Fruit fly (Drosophila melanogaster): ENCODE results near the gene Meltrin.

Gene Meltrin

DNA sequence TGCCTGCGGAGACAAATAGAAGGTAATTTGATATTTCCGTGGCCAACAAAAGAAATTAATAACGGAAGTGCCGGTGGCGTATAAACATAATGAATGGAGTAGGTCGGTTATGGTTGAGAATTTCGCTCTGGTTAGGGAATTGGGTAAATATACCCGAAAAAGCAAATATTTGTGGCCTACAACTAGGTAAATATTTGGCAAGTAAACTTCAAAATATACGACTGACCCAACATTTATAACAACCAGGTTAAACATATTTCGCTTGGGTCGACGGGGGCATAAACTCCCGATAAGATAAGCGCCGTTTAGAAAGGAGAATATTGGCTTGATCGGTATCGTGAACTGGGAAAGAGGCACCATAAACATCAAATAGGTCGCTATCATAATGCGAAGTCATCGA lies 26.3 kb downstream of the Meltrin start (continued):
- TF ChIP-seq stc (GFP tag; IDR thresholded peaks at IDR 0.05) (no peak), Aef1 (GFP tag; IDR thresholded peaks at IDR 0.05) (no peak), Tbp (GFP tag; optimal IDR thresholded peaks at IDR 0.05) (no peak), exex (tag; optimal IDR thresholded peaks at IDR 0.05) (no peak), gfzf (GFP tag; optimal IDR thresholded peaks at IDR 0.05) (no peak), hkb (optimal IDR thresholded peaks at IDR 0.05) (no peak), hkb (GFP tag; IDR thresholded peaks at IDR 0.05) (no peak), fd102C (GFP tag; optimal IDR thresholded peaks at IDR 0.05) (peak; percentile 94), CG18476 (GFP tag; optimal IDR thresholded peaks at IDR 0.05) (no peak), Ssrp (tag; optimal IDR thresholded peaks at IDR 0.05) (no peak), pzg (GFP tag; optimal IDR thresholded peaks at IDR 0.05) (no peak), zfh1 (GFP tag; IDR thresholded peaks at IDR 0.05) (peak; percentile 34; the same call in 1 of the 3 replicates), C15 (GFP tag; IDR thresholded peaks at IDR 0.05) (no peak), CG12299 (tag; optimal IDR thresholded peaks at IDR 0.05) (peak; percentile 5), ftz-f1 (GFP tag; optimal IDR thresholded peaks at IDR 0.05) (no peak), otp (GFP tag; IDR thresholded peaks at IDR 0.05) (peak; percentile 32; the same call in 1 of the 3 replicates), bigmax (GFP tag; optimal IDR thresholded peaks at IDR 0.05) (peak; percentile 10), nom (GFP tag; optimal IDR thresholded peaks at IDR 0.05) (no peak), Hsf (GFP tag; optimal IDR thresholded peaks at IDR 0.05) (no peak), dmrt11E (tag; optimal IDR thresholded peaks at IDR 0.05) (peak; percentile 88), CG4424 (GFP tag; optimal IDR thresholded peaks at IDR 0.05) (peak; percentile 23), Sry-δ (GFP tag; optimal IDR thresholded peaks at IDR 0.05) (no peak), Ada2b (GFP tag; IDR thresholded peaks at IDR 0.05) (no peak), Bdp1 (GFP tag; optimal IDR thresholded peaks at IDR 0.05) (no peak), CG10209 (GFP tag; optimal IDR thresholded peaks at IDR 0.05) (peak; percentile 59), Abd-B (GFP tag; optimal IDR thresholded peaks at IDR 0.05) (no peak), lmd (GFP tag; IDR thresholded peaks at IDR 0.05) (no peak), Ptx1 (GFP tag; IDR thresholded peaks at IDR 0.05) (no peak), CG18599 (GFP tag; optimal IDR thresholded peaks at IDR 0.05) (no peak), ap (GFP tag; IDR thresholded peaks at IDR 0.05) (no peak), sim (GFP tag; IDR thresholded peaks at IDR 0.05) (no peak), CG5180 (GFP tag; optimal IDR thresholded peaks at IDR 0.05) (no peak), chn (GFP tag; optimal IDR thresholded peaks at IDR 0.05) (no peak), trem (tag; optimal IDR thresholded peaks at IDR 0.05) (peak; percentile 68), Adf1 (GFP tag; IDR thresholded peaks at IDR 0.05) (no peak), BEAF-32 (GFP tag; optimal IDR thresholded peaks at IDR 0.05) (no peak), CG11504 (tag; optimal IDR thresholded peaks at IDR 0.05) (no peak), CG16813 (GFP tag; IDR thresholded peaks at IDR 0.05; ENCODE audit: partially characterized antibody) (no peak), crp (GFP tag; optimal IDR thresholded peaks at IDR 0.05) (no peak), ac (GFP tag; optimal IDR thresholded peaks at IDR 0.05) (peak; percentile 94), her (GFP tag; optimal IDR thresholded peaks at IDR 0.05) (no peak), Nf-YA (GFP tag; IDR thresholded peaks at IDR 0.05) (no peak), zfh2 (GFP tag; optimal IDR thresholded peaks at IDR 0.05) (no peak), Sin3A (optimal IDR thresholded peaks at IDR 0.05) (no peak), Gsc (GFP tag; IDR thresholded peaks at IDR 0.05) (no peak), CG7745 (tag; optimal IDR thresholded peaks at IDR 0.05) (peak; percentile 91), CG12071 (GFP tag; optimal IDR thresholded peaks at IDR 0.05) (no peak), Chrac-16 (GFP tag; optimal IDR thresholded peaks at IDR 0.05) (no peak), CTCF (GFP tag; optimal IDR thresholded peaks at IDR 0.05) (peak; percentile 32), CG13287 (GFP tag; IDR thresholded peaks at IDR 0.05; ENCODE audit: partially characterized antibody) (no peak), da (GFP tag; optimal IDR thresholded peaks at IDR 0.05) (no peak), ttk (GFP tag; IDR thresholded peaks at IDR 0.05) (no peak), vfl (GFP tag; optimal IDR thresholded peaks at IDR 0.05) (no peak)

All from whole organism, embryonic.